Fruit fly (Drosophila melanogaster) whole organism, prepupa: ENCODE measurements around the gene Mnn1.

Source experiments
- Blimp-1 ChIP-seq: fragments of 200-800 bp; sonication (Bioruptor generic); optimal IDR thresholded peaks from 3 replicates; lab custom pipeline; 2017; ENCODE audit warnings: missing biosample characterization, missing genetic modification characterization, mild to moderate bottlenecking, moderate library complexity, missing genetic modification reagents
- CG10631 ChIP-seq: fragments of 200-800 bp; sonication (Bioruptor generic); optimal IDR thresholded peaks from 2 replicates; lab custom pipeline; 2016; ENCODE audit warnings: missing biosample characterization, missing genetic modification characterization
- CG10669 ChIP-seq: fragments of 200-800 bp; sonication (Bioruptor generic); optimal IDR thresholded peaks from 3 replicates; lab custom pipeline; 2018; ENCODE audit warnings: missing biosample characterization, mild to moderate bottlenecking, missing genetic modification characterization, moderate library complexity
- CG11902 ChIP-seq: fragments of 200-800 bp; sonication (Bioruptor generic); optimal IDR thresholded peaks from 3 replicates; lab custom pipeline; 2016; ENCODE audit warnings: missing biosample characterization, missing genetic modification characterization
- CG15336 ChIP-seq: fragments of 200-800 bp; sonication (Bioruptor generic); IDR thresholded peaks from 2 replicates; pipeline ENCODE4 v1.3.6; 2022; ENCODE audit warnings: missing biosample characterization, missing genetic modification characterization
- CG1621 ChIP-seq: fragments of 200-800 bp; sonication (Bioruptor generic); optimal IDR thresholded peaks from 3 replicates; lab custom pipeline; 2018; ENCODE audit warnings: missing biosample characterization, mild to moderate bottlenecking, missing genetic modification characterization
- CG16779 ChIP-seq: fragments of 200-800 bp; sonication (Bioruptor generic); optimal IDR thresholded peaks from 3 replicates; lab custom pipeline; 2017; ENCODE audit warnings: missing biosample characterization, mild to moderate bottlenecking, missing genetic modification characterization
- CG3032 ChIP-seq: fragments of 200-800 bp; optimal IDR thresholded peaks from 2 replicates; lab custom pipeline; 2019; ENCODE audit warnings: missing biosample characterization, mild to moderate bottlenecking, missing genetic modification characterization, moderate library complexity
- CG31627 ChIP-seq: fragments of 200-800 bp; sonication (Bioruptor generic); optimal IDR thresholded peaks from 3 replicates; lab custom pipeline; 2016; ENCODE audit warnings: missing biosample characterization, missing genetic modification characterization
- CG32006 ChIP-seq: fragments of 200-800 bp; sonication (Bioruptor generic); optimal IDR thresholded peaks from 3 replicates; lab custom pipeline; 2017; ENCODE audit warnings: missing biosample characterization, mild to moderate bottlenecking, missing genetic modification characterization
- CG34406 ChIP-seq: fragments of 200-800 bp; sonication (Bioruptor generic); optimal IDR thresholded peaks from 3 replicates; lab custom pipeline; 2016; ENCODE audit warnings: missing biosample characterization, missing genetic modification characterization
- CG3919 ChIP-seq: fragments of 200-800 bp; sonication (Bioruptor generic); optimal IDR thresholded peaks from 3 replicates; lab custom pipeline; 2016; ENCODE audit warnings: missing biosample characterization, missing genetic modification characterization
- CG6163 ChIP-seq: fragments of 200-800 bp; sonication (Bioruptor generic); IDR thresholded peaks from 3 replicates; pipeline ENCODE4 v1.3.6; 2022; ENCODE audit warnings: missing biosample characterization, missing genetic modification characterization
- CG6276 ChIP-seq: fragments of 200-800 bp; sonication (Bioruptor generic); optimal IDR thresholded peaks from 2 replicates; lab custom pipeline; 2017; ENCODE audit warnings: missing biosample characterization, mild to moderate bottlenecking, missing genetic modification characterization
- CG6792 ChIP-seq: fragments of 200-800 bp; sonication (Bioruptor generic); optimal IDR thresholded peaks from 3 replicates; lab custom pipeline; 2016; ENCODE audit warnings: missing biosample characterization, missing genetic modification characterization
- CG6808 ChIP-seq: fragments of 200-800 bp; sonication (Bioruptor generic); optimal IDR thresholded peaks from 3 replicates; lab custom pipeline; 2017; ENCODE audit warnings: missing biosample characterization, missing genetic modification characterization, mild to moderate bottlenecking, moderate library complexity, missing genetic modification reagents
- CG6854 ChIP-seq: fragments of 200-800 bp; sonication (Bioruptor generic); optimal IDR thresholded peaks from 2 replicates; lab custom pipeline; 2017; ENCODE audit warnings: missing biosample characterization, mild to moderate bottlenecking, missing genetic modification characterization
- CG7368 ChIP-seq: fragments of 200-800 bp; sonication (Bioruptor generic); optimal IDR thresholded peaks from 3 replicates; lab custom pipeline; 2016; ENCODE audit warnings: missing biosample characterization, missing genetic modification characterization
- CG8119 ChIP-seq: fragments of 200-800 bp; sonication (Bioruptor generic); IDR thresholded peaks from 3 replicates; pipeline ENCODE4 v1.3.6; 2022; ENCODE audit warnings: missing biosample characterization, missing genetic modification characterization
- CG8632 ChIP-seq: fragments of 200-800 bp; sonication (Bioruptor generic); optimal IDR thresholded peaks from 3 replicates; lab custom pipeline; 2016; ENCODE audit warnings: missing biosample characterization, missing genetic modification characterization
- Eip75B ChIP-seq: fragments of 200-800 bp; sonication (Bioruptor generic); optimal IDR thresholded peaks from 3 replicates; lab custom pipeline; 2016; ENCODE audit warnings: missing biosample characterization, missing genetic modification characterization
- Eip78C ChIP-seq: fragments of 200-800 bp; sonication (Bioruptor generic); peaks from one replicate; lab custom pipeline; 2016; ENCODE audit warnings: missing biosample characterization, missing genetic modification characterization
- Eip93F ChIP-seq: fragments of 200-800 bp; sonication (Bioruptor generic); optimal IDR thresholded peaks from 2 replicates; lab custom pipeline; 2016; ENCODE audit warnings: missing biosample characterization, mild to moderate bottlenecking, missing genetic modification characterization
- Ets96B ChIP-seq: fragments of 200-800 bp; optimal IDR thresholded peaks from 2 replicates; lab custom pipeline; 2019; ENCODE audit warnings: missing biosample characterization, mild to moderate bottlenecking, missing genetic modification characterization, moderate library complexity
- Gug ChIP-seq: fragments of 200-800 bp; sonication (Bioruptor generic); IDR thresholded peaks from 2 replicates; pipeline ENCODE4 v1.3.6; 2022; ENCODE audit warnings: missing biosample characterization, missing genetic modification characterization
- Hr39 ChIP-seq: fragments of 200-800 bp; sonication (Bioruptor generic); optimal IDR thresholded peaks from 2 replicates; lab custom pipeline; 2016; ENCODE audit warnings: missing biosample characterization, missing genetic modification characterization
- Hr4 ChIP-seq: fragments of 200-800 bp; sonication (Bioruptor generic); optimal IDR thresholded peaks from 3 replicates; lab custom pipeline; 2016; ENCODE audit warnings: missing biosample characterization, missing genetic modification characterization
- Lpt ChIP-seq: fragments of 200-800 bp; sonication (Bioruptor generic); optimal IDR thresholded peaks from 3 replicates; lab custom pipeline; 2016; ENCODE audit warnings: missing biosample characterization, missing genetic modification characterization
- Smox ChIP-seq: fragments of 200-800 bp; sonication (Bioruptor generic); optimal IDR thresholded peaks from 3 replicates; lab custom pipeline; 2016; ENCODE audit warnings: missing biosample characterization, missing genetic modification characterization
- Sox102F ChIP-seq: fragments of 200-800 bp; sonication (Bioruptor generic); optimal IDR thresholded peaks from 2 replicates; lab custom pipeline; 2016; ENCODE audit warnings: missing biosample characterization, mild to moderate bottlenecking, missing genetic modification characterization
- Sox14 ChIP-seq: fragments of 200-800 bp; sonication (Bioruptor generic); optimal IDR thresholded peaks from 3 replicates; lab custom pipeline; 2016; ENCODE audit warnings: missing biosample characterization, missing genetic modification characterization
- achi ChIP-seq: fragments of 200-800 bp; sonication (Bioruptor generic); optimal IDR thresholded peaks from 3 replicates; lab custom pipeline; 2016; ENCODE audit warnings: missing biosample characterization, missing genetic modification characterization
- dsx ChIP-seq: fragments of 200-800 bp; optimal IDR thresholded peaks from 3 replicates; lab custom pipeline; 2019; ENCODE audit warnings: missing biosample characterization, mild to moderate bottlenecking, missing genetic modification characterization, moderate library complexity; ENCODE audit not compliant: poor library complexity, severe bottlenecking
- eg ChIP-seq: fragments of 200-800 bp; sonication (Bioruptor generic); IDR thresholded peaks from 3 replicates; pipeline ENCODE4 v1.3.6; 2022; ENCODE audit warnings: missing biosample characterization, missing genetic modification characterization
- esn ChIP-seq: fragments of 200-800 bp; sonication (Bioruptor generic); optimal IDR thresholded peaks from 2 replicates; lab custom pipeline; 2016; ENCODE audit warnings: missing biosample characterization, mild to moderate bottlenecking, missing genetic modification characterization, moderate library complexity
- fd59A ChIP-seq: fragments of 200-800 bp; sonication (Bioruptor generic); optimal IDR thresholded peaks from 2 replicates; lab custom pipeline; 2017; ENCODE audit warnings: missing biosample characterization, mild to moderate bottlenecking, missing genetic modification characterization, missing genetic modification reagents
- fd85E ChIP-seq: fragments of 200-800 bp; sonication (Bioruptor generic); optimal IDR thresholded peaks from 3 replicates; lab custom pipeline; 2016; ENCODE audit warnings: missing biosample characterization, missing genetic modification characterization
- fkh ChIP-seq: fragments of 200-800 bp; sonication (Bioruptor generic); optimal IDR thresholded peaks from 3 replicates; lab custom pipeline; 2017; ENCODE audit warnings: missing biosample characterization, mild to moderate bottlenecking, missing genetic modification characterization, moderate library complexity
- lz ChIP-seq: fragments of 200-800 bp; sonication (Bioruptor generic); optimal IDR thresholded peaks from 3 replicates; lab custom pipeline; 2016; ENCODE audit warnings: missing biosample characterization, missing genetic modification characterization
- salr ChIP-seq, 2 experiments: fragments of 200-800 bp; sonication (Bioruptor generic); optimal IDR thresholded peaks; 3 replicates each; lab custom pipeline; 2016 to 2018; ENCODE audit warnings: missing biosample characterization in 2 of 2, missing genetic modification characterization in 2 of 2, mild to moderate bottlenecking in 1 of 2
- spab ChIP-seq: fragments of 200-800 bp; sonication (Bioruptor generic); optimal IDR thresholded peaks from 2 replicates; lab custom pipeline; 2017; ENCODE audit warnings: missing biosample characterization, mild to moderate bottlenecking, missing genetic modification characterization, missing genetic modification reagents
- ss ChIP-seq, 2 experiments: fragments of 200-800 bp; sonication (Bioruptor generic); optimal IDR thresholded peaks; 2 replicates in 1 of 2; 3 replicates in 1 of 2; lab custom pipeline; 2017 to 2018; ENCODE audit warnings: mild to moderate bottlenecking in 2 of 2, missing biosample characterization in 2 of 2, missing genetic modification characterization in 2 of 2, moderate library complexity in 1 of 2
- vri ChIP-seq: fragments of 200-800 bp; sonication (Bioruptor generic); optimal IDR thresholded peaks from 3 replicates; lab custom pipeline; 2016; ENCODE audit warnings: missing biosample characterization, mild to moderate bottlenecking, missing genetic modification characterization

Mnn1 gene

DNA sequence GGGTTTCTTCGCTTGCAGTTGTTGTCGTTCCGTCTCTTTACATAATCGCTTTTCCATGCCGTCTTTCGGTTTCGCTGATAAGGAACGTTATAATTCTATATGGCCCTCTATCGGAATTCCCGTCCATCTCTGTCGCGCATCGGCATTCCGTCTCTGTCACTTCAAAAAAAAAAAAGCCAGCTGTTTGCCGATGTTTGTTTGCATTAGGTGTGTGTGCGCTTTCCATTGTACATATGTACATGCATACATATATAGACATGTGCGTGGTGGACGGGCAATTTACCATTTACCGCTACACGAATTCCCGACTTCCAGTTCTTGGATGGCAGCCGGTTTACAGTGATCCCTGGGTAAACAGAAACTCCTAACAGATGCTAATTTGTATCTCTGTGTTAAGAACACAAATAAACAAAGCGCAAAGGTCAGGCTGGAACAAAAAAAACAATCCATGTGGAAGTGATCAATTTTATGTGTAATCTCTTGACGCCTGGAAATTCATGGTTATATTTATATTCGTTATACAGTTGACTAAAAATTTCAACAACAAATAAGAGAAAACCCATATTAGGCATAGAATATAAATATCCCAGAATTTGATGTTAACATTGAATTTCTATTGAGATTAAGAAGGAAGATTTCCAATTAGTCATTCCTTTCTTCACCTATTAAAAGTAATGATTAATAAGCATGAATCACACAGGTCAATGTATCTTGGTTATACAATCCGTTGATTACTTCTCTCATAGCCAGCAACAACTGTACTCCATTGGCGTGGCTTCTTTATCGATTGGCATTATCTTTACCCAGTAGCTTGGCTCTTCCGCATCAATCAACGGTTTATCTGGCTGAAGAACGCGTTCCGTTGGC lies 12.8 kb upstream of the Mnn1 start (continued):
- peak in 1 of 2 experiments; percentile 37 for TF ChIP-seq salr (GFP tag; optimal IDR thresholded peaks at IDR 0.05; lab: Kevin White, UChicago)
- TF ChIP-seq CG6276 (GFP tag; lab: Kevin White, UChicago) = peak; percentile 35
- TF ChIP-seq CG1621 (tag; lab: Kevin White, UChicago) = no peak
- peak; percentile 29; the same call in 1 of the 3 replicates for TF ChIP-seq eg (GFP tag; lab: Robert Waterston, UW)
- peak; percentile 63 for TF ChIP-seq CG32006 (GFP tag; lab: Kevin White, UChicago)
- no peak for TF ChIP-seq CG8119
- TF ChIP-seq CG7368 = no peak
- TF ChIP-seq Hr39 = peak; percentile 58
- TF ChIP-seq achi (GFP tag; lab: Kevin White, UChicago) = peak; percentile 28
- peak; percentile 52 for TF ChIP-seq Blimp-1
- peak; percentile 28 for TF ChIP-seq CG8632 (GFP tag; lab: Kevin White, UChicago)
- peak; percentile 29 for TF ChIP-seq CG10631 (GFP tag; lab: Kevin White, UChicago)
- peak; percentile 42 for TF ChIP-seq Eip75B
- peak; percentile 3 for TF ChIP-seq CG11902

DNA sequence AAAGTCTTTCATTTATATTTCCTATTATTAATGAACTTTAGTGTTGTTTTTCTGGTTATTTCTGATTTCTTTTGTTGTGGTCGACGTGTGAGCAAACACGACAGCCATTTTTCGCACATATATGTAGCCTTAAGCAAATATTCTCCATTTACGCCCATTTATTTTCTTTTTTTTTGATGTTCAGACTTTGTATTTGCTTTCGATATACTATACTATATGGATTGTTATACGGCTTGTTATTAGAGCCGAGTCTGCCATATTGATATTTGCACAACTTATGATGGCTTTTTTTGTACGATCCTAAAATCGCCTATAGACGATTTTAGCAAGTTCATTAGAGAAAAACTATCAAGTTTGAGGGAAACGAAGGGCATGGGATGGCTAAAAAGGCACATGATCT lies 8.4 kb upstream of the Mnn1 start:
- TF ChIP-seq CG6808 (GFP tag; lab: Kevin White, UChicago) = no peak
- peak; percentile 55 for TF ChIP-seq fkh

DNA sequence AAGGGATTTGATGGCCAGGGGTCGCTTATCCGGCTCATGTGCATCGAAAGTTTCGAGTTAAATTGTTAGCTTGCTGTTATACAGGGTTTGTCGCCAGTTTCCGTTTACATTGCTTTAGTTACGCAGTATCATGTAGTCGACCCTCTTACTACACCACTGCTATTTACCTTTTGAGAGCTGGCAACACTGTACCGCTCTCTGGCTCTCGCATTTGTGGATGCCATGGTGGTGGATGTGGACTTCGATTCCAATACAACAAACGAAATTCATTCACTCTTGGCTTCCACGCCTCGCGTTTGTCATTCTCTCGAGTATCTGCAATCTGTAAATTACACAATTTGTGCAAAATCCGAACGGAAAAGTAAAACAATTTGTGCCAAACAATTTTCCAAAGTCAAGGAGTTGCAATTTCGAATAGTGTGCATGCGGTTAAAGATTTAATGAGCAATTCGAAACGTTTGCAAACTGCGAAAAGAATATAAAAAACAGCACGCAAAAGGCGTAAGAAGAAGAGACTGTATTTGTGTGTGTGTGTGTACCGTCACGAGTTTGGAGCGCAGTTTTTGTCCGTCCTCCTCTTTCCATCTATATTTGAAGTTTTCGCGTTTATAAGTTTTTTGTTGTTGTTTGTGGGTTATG lies 7.0 kb upstream of the Mnn1 start:
- peak; percentile 42 to 68 for TF ChIP-seq ss (GFP tag; optimal IDR thresholded peaks at IDR 0.05; lab: Kevin White, UChicago)
- no peak; the same call in 1 of the 2 replicates for TF ChIP-seq Gug (GFP tag; lab: Robert Waterston, UW)
- TF ChIP-seq Smox (GFP tag; lab: Kevin White, UChicago) = no peak
- no peak for TF ChIP-seq CG3032 (tag; lab: Kevin White, UChicago)
- TF ChIP-seq vri = peak; percentile 85
- TF ChIP-seq CG6163 (GFP tag; lab: Robert Waterston, UW) = peak; percentile 37; the same call in 1 of the 3 replicates
- peak in 1 of 2 experiments; percentile 13 for TF ChIP-seq salr (GFP tag; optimal IDR thresholded peaks at IDR 0.05; lab: Kevin White, UChicago)
- peak; percentile 16 for TF ChIP-seq CG3919 (GFP tag; lab: Kevin White, UChicago)
- no peak for TF ChIP-seq fd85E (GFP tag; lab: Kevin White, UChicago)
- peak; percentile 94 for TF ChIP-seq fkh
- no peak for TF ChIP-seq fd59A (GFP tag; lab: Kevin White, UChicago)
- TF ChIP-seq CG11902 = no peak
- peak; percentile 85 for TF ChIP-seq CG6854
- TF ChIP-seq CG6792 (GFP tag; lab: Kevin White, UChicago) = peak; percentile 5
- TF ChIP-seq Eip78C = peak; percentile 85
- peak; percentile 30 for TF ChIP-seq CG1621 (tag; lab: Kevin White, UChicago)
- peak; percentile 69 for TF ChIP-seq CG16779 (tag; lab: Kevin White, UChicago)
- peak; percentile 19 for TF ChIP-seq Hr39
- TF ChIP-seq Hr4 = peak; percentile 18
- peak; percentile 20 for TF ChIP-seq CG10669 (GFP tag; lab: Kevin White, UChicago)
- peak; percentile 51 for TF ChIP-seq Sox102F (GFP tag; lab: Kevin White, UChicago)
- peak; percentile 21 for TF ChIP-seq Eip93F
- peak; percentile 46 for TF ChIP-seq dsx (GFP tag; lab: Kevin White, UChicago)
- TF ChIP-seq CG8119 = peak; percentile 41; the same call in 1 of the 3 replicates
- TF ChIP-seq CG31627 (GFP tag; lab: Kevin White, UChicago) = peak; percentile 5
- peak; percentile 45; the same call in 1 of the 2 replicates for TF ChIP-seq CG15336 (GFP tag; lab: Robert Waterston, UW)
- TF ChIP-seq Eip75B = no peak
- TF ChIP-seq CG34406 = no peak
- TF ChIP-seq spab (GFP tag; lab: Kevin White, UChicago) = peak; percentile 2
- TF ChIP-seq Lpt (GFP tag; lab: Kevin White, UChicago) = peak; percentile 9
- TF ChIP-seq CG6808 (GFP tag; lab: Kevin White, UChicago) = peak; percentile 55
- peak; percentile 26 for TF ChIP-seq Sox14 (GFP tag; lab: Kevin White, UChicago)
- peak; percentile 30; the same call in 1 of the 3 replicates for TF ChIP-seq eg (GFP tag; lab: Robert Waterston, UW)
- peak; percentile 20 for TF ChIP-seq lz (GFP tag; lab: Kevin White, UChicago)
- peak; percentile 15 for TF ChIP-seq esn (GFP tag; lab: Kevin White, UChicago)
- no peak for TF ChIP-seq Ets96B (tag; lab: Kevin White, UChicago)
